Worm (Caenorhabditis elegans) whole organism, midembryonic: ENCODE data around the gene F55C12.2.

ENCODE experiments used
- flt-1 ChIP-seq: fragments of 200-800 bp; sonication (Bioruptor generic); IDR thresholded peaks from 2 replicates; pipeline ENCODE4 v1.3.6; 2022; ENCODE audit warnings: missing genetic modification characterization, missing compliant biosample characterization
- ref-1 ChIP-seq: fragments of 200-800 bp; sonication (Bioruptor generic); conservative IDR thresholded peaks from 2 replicates; pipeline ENCODE4 v1.3.6; 2022; ENCODE audit warnings: missing genetic modification reagents, missing genetic modification characterization, missing compliant biosample characterization
- ztf-23 ChIP-seq: fragments of 200-800 bp; sonication (Bioruptor generic); IDR thresholded peaks from 2 replicates; pipeline ENCODE4 v1.3.6; 2022; ENCODE audit warnings: missing genetic modification reagents, missing genetic modification characterization, missing compliant biosample characterization

ce11 chrII:5841053-5841547, 35.5 kb upstream of the F55C12.2 start, which contains the start of gene lec-5:
- no peak for TF ChIP-seq ref-1 (GFP tag; lab: Robert Waterston, UW)
- TF ChIP-seq flt-1 (GFP tag; lab: Robert Waterston, UW), result no peak
- no peak for TF ChIP-seq ztf-23
